Worm (Caenorhabditis elegans): ENCODE results near the gene piki-1.

DNA sequence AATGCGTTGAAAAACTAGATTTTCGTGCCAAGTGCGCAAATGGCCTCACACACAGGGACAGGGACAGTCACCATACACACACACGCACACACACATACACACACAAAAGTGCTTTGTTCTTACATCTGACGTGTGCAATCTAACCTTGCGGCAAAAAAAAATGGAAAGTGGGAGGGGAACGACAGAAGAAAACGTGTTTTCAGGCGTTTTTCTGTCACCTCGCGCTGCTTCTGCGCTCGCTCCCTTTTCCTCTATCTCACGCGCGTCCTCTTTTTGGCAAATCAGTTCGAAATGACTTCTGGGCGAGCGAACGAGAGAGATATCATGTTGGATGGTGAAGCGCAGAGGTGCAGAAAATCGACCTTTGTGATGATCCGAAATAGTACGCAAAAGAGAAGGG, 27.9 kb upstream of the piki-1 start:
- no peak for TF ChIP-seq unc-130 (GFP tag; optimal IDR thresholded peaks at IDR 0.05)
- no peak for TF ChIP-seq fos-1 (tag; optimal IDR thresholded peaks at IDR 0.05)
- TF ChIP-seq Y5F2A.4 (GFP tag; optimal IDR thresholded peaks at IDR 0.05), result no peak
- TF ChIP-seq ztf-11 (tag; optimal IDR thresholded peaks at IDR 0.05), result no peak
- TF ChIP-seq Y48G9A.11 (GFP tag; IDR thresholded peaks at IDR 0.05), result no peak
- no peak for TF ChIP-seq vab-7 (GFP tag; IDR thresholded peaks at IDR 0.05)
- TF ChIP-seq mep-1 (tag; optimal IDR thresholded peaks at IDR 0.05), result peak; percentile 76
- no peak for TF ChIP-seq jun-1 (tag; optimal IDR thresholded peaks at IDR 0.05)
- TF ChIP-seq zag-1 (tag; optimal IDR thresholded peaks at IDR 0.05), result no peak
- no peak for TF ChIP-seq fkh-10 (GFP tag; optimal IDR thresholded peaks at IDR 0.05)

All from whole organism, L4 larva.